Worm (Caenorhabditis elegans) whole organism, midembryonic: Measurements from ENCODE around the gene sma-6.

Experiments used
- T22C8.4 ChIP-seq: fragments of 200-800 bp; sonication (Bioruptor generic); IDR thresholded peaks from 2 replicates; pipeline ENCODE4 v1.3.6; 2022; ENCODE audit warnings: missing genetic modification characterization, missing compliant biosample characterization
- cog-1 ChIP-seq: sonication (generic microtip); optimal IDR thresholded peaks from 2 replicates; lab custom pipeline; 2016; ENCODE audit warnings: missing genetic modification characterization, missing compliant biosample characterization
- flt-1 ChIP-seq: fragments of 200-800 bp; sonication (Bioruptor generic); IDR thresholded peaks from 2 replicates; pipeline ENCODE4 v1.3.6; 2022; ENCODE audit warnings: missing genetic modification characterization, missing compliant biosample characterization
- ztf-23 ChIP-seq: fragments of 200-800 bp; sonication (Bioruptor generic); IDR thresholded peaks from 2 replicates; pipeline ENCODE4 v1.3.6; 2022; ENCODE audit warnings: missing genetic modification reagents, missing genetic modification characterization, missing compliant biosample characterization

DNA sequence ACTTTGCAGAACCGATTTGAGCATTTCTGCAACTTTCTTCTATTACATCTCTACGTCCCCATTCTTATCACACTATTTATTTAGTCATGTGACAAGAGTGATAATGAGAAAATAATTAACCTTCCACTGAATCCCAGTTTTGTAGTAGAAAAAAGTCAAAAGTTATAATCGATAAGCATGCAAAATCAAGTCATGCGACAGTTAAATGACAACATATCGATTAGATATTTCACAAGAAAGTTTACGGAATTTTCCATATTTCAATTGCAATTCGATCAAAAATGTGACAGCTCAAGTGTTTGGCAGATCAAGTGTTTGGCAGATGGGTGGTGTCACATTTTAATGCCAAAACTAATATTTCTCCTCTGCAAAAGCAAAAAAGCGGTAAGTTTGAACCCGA lies 50.4 kb downstream of the sma-6 start:
- TF ChIP-seq flt-1 (GFP tag; lab: Robert Waterston, UW) (no peak), cog-1 (tag; lab: Kevin White, UChicago) (no peak), T22C8.4 (GFP tag; lab: Robert Waterston, UW) (no peak), ztf-23 (GFP tag; lab: Robert Waterston, UW) (no peak)
